Fruit fly (Drosophila melanogaster) whole organism, wandering third instar larva: ENCODE results near the gene CG13408.

Experiments
- Abd-B ChIP-seq: fragments of >200 bp; optimal IDR thresholded peaks from 2 replicates; lab custom pipeline; 2017; ENCODE audit warnings: missing biosample characterization, missing genetic modification characterization
- dl ChIP-seq, 2 experiments: fragments of 175-275, 200-275 bp in 1 of 2; fragments of 200-275 bp in 1 of 2; sonication (Bioruptor generic); optimal IDR thresholded peaks; lab custom pipeline; 2018; ENCODE audit warnings: mild to moderate bottlenecking in 2 of 2, missing biosample characterization in 2 of 2, missing genetic modification characterization in 2 of 2, moderate library complexity in 2 of 2; ENCODE audit not compliant: partially characterized antibody in 2 of 2, insufficient read depth in 1 of 2
- lola ChIP-seq: fragments of >200 bp; optimal IDR thresholded peaks from 2 replicates; lab custom pipeline; 2017; ENCODE audit warnings: missing biosample characterization, missing genetic modification characterization
- pan ChIP-seq: fragments of >200 bp; optimal IDR thresholded peaks from 2 replicates; lab custom pipeline; 2017
- psq ChIP-seq: fragments of 200-800 bp; sonication (Bioruptor generic); optimal IDR thresholded peaks from 3 replicates; lab custom pipeline; 2017; ENCODE audit warnings: missing biosample characterization, mild to moderate bottlenecking, missing genetic modification characterization, moderate library complexity
- sage ChIP-seq: fragments of 200-800 bp; sonication (Bioruptor generic); optimal IDR thresholded peaks from 2 replicates; lab custom pipeline; 2016; ENCODE audit warnings: missing biosample characterization, mild to moderate bottlenecking, missing genetic modification characterization
- usp ChIP-seq: fragments of >200 bp; optimal IDR thresholded peaks from 2 replicates; lab custom pipeline; 2017; ENCODE audit warnings: missing biosample characterization, missing genetic modification characterization

DNA sequence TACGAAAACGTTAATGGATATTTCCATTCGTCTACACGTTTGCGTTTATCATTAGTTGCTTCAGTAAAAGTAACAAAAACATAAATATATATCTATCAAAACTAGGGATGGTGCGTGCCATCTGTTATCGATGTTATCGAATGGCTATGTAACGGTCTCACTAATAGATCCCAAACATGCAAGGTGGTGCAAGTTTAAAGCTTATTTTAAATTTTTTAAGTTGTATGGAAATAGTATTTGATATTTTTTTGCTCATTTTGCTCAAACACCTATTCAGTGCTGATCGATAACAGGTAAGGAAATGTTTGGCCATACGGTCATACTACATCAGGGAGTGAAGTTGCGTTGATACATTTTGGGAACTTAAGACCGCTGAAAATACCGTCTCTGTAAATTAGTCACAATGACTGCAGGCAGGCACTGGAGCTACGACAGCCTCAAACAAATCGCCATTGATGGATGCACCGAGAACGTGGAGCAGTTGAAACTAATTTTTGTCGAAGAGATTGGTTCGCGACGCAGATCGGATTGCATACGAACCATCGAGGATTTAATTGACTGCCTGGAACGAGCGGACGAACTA is 45.9 kb upstream of the CG13408 start, which contains the start of the genes CG45099, CG6015, pit and Fadd:
- TF ChIP-seq Abd-B (no peak), lola (no peak), dl (GFP tag; optimal IDR thresholded peaks at IDR 0.05; lab: Kevin White, UChicago; ENCODE audit: insufficient read depth in 1 of 2, partially characterized antibody in 2 of 2) (no peak), pan (lab: Kevin White, UChicago) (no peak), usp (GFP tag; lab: Kevin White, UChicago) (no peak), sage (GFP tag; lab: Kevin White, UChicago) (no peak), psq (no peak)
